Fruit fly (Drosophila melanogaster): ENCODE results near the gene Pxn.

The Pxn gene

dm6 chr3L:2584119-2584805, 45.6 kb downstream of the Pxn start (continued):
- peak; percentile 41 for TF ChIP-seq vri (GFP tag; optimal IDR thresholded peaks at IDR 0.05)
- TF ChIP-seq svp (GFP tag): peak; percentile 67
- TF ChIP-seq CG6163 (GFP tag; IDR thresholded peaks at IDR 0.05): peak; percentile 66
- TF ChIP-seq Hr39 (GFP tag; optimal IDR thresholded peaks at IDR 0.05): peak; percentile 70
- peak; percentile 76 for TF ChIP-seq CG1621 (tag; optimal IDR thresholded peaks at IDR 0.05)
- peak; percentile 68 for TF ChIP-seq esn (GFP tag; optimal IDR thresholded peaks at IDR 0.05)
- peak; percentile 78 for TF ChIP-seq CG3919 (GFP tag; optimal IDR thresholded peaks at IDR 0.05)
- TF ChIP-seq fkh (GFP tag; optimal IDR thresholded peaks at IDR 0.05): peak; percentile 48
- TF ChIP-seq salr (GFP tag; optimal IDR thresholded peaks at IDR 0.05): peak; percentile 52 to 91
- TF ChIP-seq OdsH (GFP tag; optimal IDR thresholded peaks at IDR 0.05): peak; percentile 85
- TF ChIP-seq CG34406 (GFP tag; optimal IDR thresholded peaks at IDR 0.05): peak; percentile 54
- peak; percentile 87 for TF ChIP-seq CG6276 (GFP tag; optimal IDR thresholded peaks at IDR 0.05)
- peak; percentile 52 for TF ChIP-seq Sox15 (GFP tag; optimal IDR thresholded peaks at IDR 0.05)
- TF ChIP-seq Eip78C (GFP tag): peak; percentile 96

dm6 chr3L:2583537-2583870, 46.4 kb downstream of the Pxn start:
- no peak for TF ChIP-seq Hr38 (GFP tag; optimal IDR thresholded peaks at IDR 0.05)
- TF ChIP-seq CG4318 (GFP tag; optimal IDR thresholded peaks at IDR 0.05): no peak

DNA sequence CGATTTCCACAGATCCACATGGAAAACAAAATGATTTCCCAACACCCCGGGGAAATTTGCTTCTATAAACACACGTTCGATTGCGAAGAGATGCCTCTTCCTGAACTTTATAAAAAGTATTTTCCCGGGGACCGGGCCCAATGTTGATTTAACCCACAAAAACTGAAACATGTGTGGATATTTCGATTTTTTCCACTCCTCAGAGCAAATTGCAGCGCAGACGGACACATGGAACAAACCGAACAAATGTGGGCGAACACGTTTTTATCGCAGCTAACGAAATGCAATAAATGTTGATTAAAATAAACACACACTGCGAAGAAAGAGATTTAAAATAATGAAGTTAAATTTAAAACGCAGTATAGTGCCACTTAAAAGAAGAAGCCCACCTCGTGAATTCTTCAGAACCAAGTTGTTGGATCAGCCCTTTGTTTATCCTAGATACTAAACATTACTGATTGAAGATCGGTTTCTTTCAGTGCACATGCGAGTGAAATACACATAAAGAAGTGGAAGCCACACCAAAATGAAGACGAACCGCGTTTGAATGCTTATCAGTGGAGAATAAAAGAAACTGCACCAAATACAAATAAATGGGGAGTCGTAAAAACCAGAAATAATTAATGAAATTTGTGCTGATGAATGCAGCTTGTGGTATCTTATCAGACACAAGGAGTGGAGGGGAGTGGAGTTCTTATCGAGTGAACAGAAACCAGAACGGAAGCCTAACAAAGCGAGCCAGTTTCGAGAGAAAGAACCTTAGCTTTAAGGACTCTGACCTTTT, 46.9 kb downstream of the Pxn start:
- TF ChIP-seq CG10669 (GFP tag; optimal IDR thresholded peaks at IDR 0.05) (peak; percentile 70), Ets21C (GFP tag; optimal IDR thresholded peaks at IDR 0.05) (peak; percentile 83), salr (GFP tag; optimal IDR thresholded peaks at IDR 0.05) (peak; percentile 27 to 57), fd85E (GFP tag; optimal IDR thresholded peaks at IDR 0.05) (no peak), lz (GFP tag; optimal IDR thresholded peaks at IDR 0.05) (peak; percentile 89), dsx (GFP tag; optimal IDR thresholded peaks at IDR 0.05; ENCODE audit: poor library complexity, severe bottlenecking) (peak; percentile 39), CG8119 (GFP tag; IDR thresholded peaks at IDR 0.05) (peak; percentile 70; the same call in 2 of the 3 replicates), dac (GFP tag; optimal IDR thresholded peaks at IDR 0.05) (peak; percentile 54), Hr4 (GFP tag; optimal IDR thresholded peaks at IDR 0.05) (peak; percentile 81), Smox (GFP tag; optimal IDR thresholded peaks at IDR 0.05) (peak; percentile 88), CG6792 (GFP tag; optimal IDR thresholded peaks at IDR 0.05) (peak; percentile 84), CG8632 (GFP tag; optimal IDR thresholded peaks at IDR 0.05) (peak; percentile 73), CG11294 (GFP tag; IDR thresholded peaks at IDR 0.05) (peak; percentile 77), fd59A (GFP tag; optimal IDR thresholded peaks at IDR 0.05) (peak; percentile 40), CG6854 (GFP tag; optimal IDR thresholded peaks at IDR 0.05) (peak; percentile 77), CG34406 (GFP tag; optimal IDR thresholded peaks at IDR 0.05) (peak; percentile 69), achi (GFP tag; optimal IDR thresholded peaks at IDR 0.05) (peak; percentile 75), Lpt (GFP tag; optimal IDR thresholded peaks at IDR 0.05) (peak; percentile 66), fkh (GFP tag; optimal IDR thresholded peaks at IDR 0.05) (peak; percentile 40), net (GFP tag; optimal IDR thresholded peaks at IDR 0.05) (peak; percentile 65), CG4318 (GFP tag; optimal IDR thresholded peaks at IDR 0.05) (peak; percentile 60), OdsH (GFP tag; optimal IDR thresholded peaks at IDR 0.05) (peak; percentile 79), CG10631 (GFP tag; optimal IDR thresholded peaks at IDR 0.05) (peak; percentile 66), svp (GFP tag) (peak; percentile 95), Ets96B (tag; optimal IDR thresholded peaks at IDR 0.05) (peak; percentile 77), CG9139 (GFP tag; optimal IDR thresholded peaks at IDR 0.05) (peak; percentile 31), Sox102F (GFP tag; optimal IDR thresholded peaks at IDR 0.05) (peak; percentile 92), CG8319 (GFP tag; optimal IDR thresholded peaks at IDR 0.05) (peak; percentile 49), CG1621 (tag; optimal IDR thresholded peaks at IDR 0.05) (peak; percentile 67), vri (GFP tag; optimal IDR thresholded peaks at IDR 0.05) (peak; percentile 94), ss (GFP tag; optimal IDR thresholded peaks at IDR 0.05) (peak in 1 of 2 experiments; percentile 44), Eip75B (GFP tag; optimal IDR thresholded peaks at IDR 0.05) (peak; percentile 83), CG3032 (tag; optimal IDR thresholded peaks at IDR 0.05) (peak; percentile 73), CG6163 (GFP tag; IDR thresholded peaks at IDR 0.05) (peak; percentile 92), CG31627 (GFP tag; optimal IDR thresholded peaks at IDR 0.05) (peak; percentile 92), Hr39 (GFP tag; optimal IDR thresholded peaks at IDR 0.05) (peak; percentile 93), CG11902 (GFP tag; optimal IDR thresholded peaks at IDR 0.05) (peak; percentile 67), CG7368 (GFP tag; optimal IDR thresholded peaks at IDR 0.05) (peak; percentile 66)
